Worm (Caenorhabditis elegans): Measurements from ENCODE around the gene F37C12.21.

- TF ChIP-seq dao-5 (tag; optimal IDR thresholded peaks at IDR 0.05) (no peak), W03F9.2 (tag; optimal IDR thresholded peaks at IDR 0.05) (no peak), him-1 (tag; optimal IDR thresholded peaks at IDR 0.05) (no peak)
Measured at ce11 chrIII:7188300-7189052, at the start of gene F37C12.21, which contains the start of gene F37C12.10.
